Fruit fly (Drosophila melanogaster) whole organism, prepupa: ENCODE measurements around the gene Rev1.

Experiments used
- CG10631 ChIP-seq: fragments of 200-800 bp; sonication (Bioruptor generic); optimal IDR thresholded peaks from 2 replicates; lab custom pipeline; 2016; ENCODE audit warnings: missing biosample characterization, missing genetic modification characterization
- CG10669 ChIP-seq: fragments of 200-800 bp; sonication (Bioruptor generic); optimal IDR thresholded peaks from 3 replicates; lab custom pipeline; 2018; ENCODE audit warnings: missing biosample characterization, mild to moderate bottlenecking, missing genetic modification characterization, moderate library complexity
- CG11762 ChIP-seq: fragments of 200-800 bp; sonication (Bioruptor generic); optimal IDR thresholded peaks from 3 replicates; lab custom pipeline; 2016; ENCODE audit warnings: missing biosample characterization, missing genetic modification characterization; ENCODE audit not compliant: insufficient read depth
- CG11902 ChIP-seq: fragments of 200-800 bp; sonication (Bioruptor generic); optimal IDR thresholded peaks from 3 replicates; lab custom pipeline; 2016; ENCODE audit warnings: missing biosample characterization, missing genetic modification characterization
- CG16779 ChIP-seq: fragments of 200-800 bp; sonication (Bioruptor generic); optimal IDR thresholded peaks from 3 replicates; lab custom pipeline; 2017; ENCODE audit warnings: missing biosample characterization, mild to moderate bottlenecking, missing genetic modification characterization
- CG3032 ChIP-seq: fragments of 200-800 bp; optimal IDR thresholded peaks from 2 replicates; lab custom pipeline; 2019; ENCODE audit warnings: missing biosample characterization, mild to moderate bottlenecking, missing genetic modification characterization, moderate library complexity
- CG32006 ChIP-seq: fragments of 200-800 bp; sonication (Bioruptor generic); optimal IDR thresholded peaks from 3 replicates; lab custom pipeline; 2017; ENCODE audit warnings: missing biosample characterization, mild to moderate bottlenecking, missing genetic modification characterization
- CG3919 ChIP-seq: fragments of 200-800 bp; sonication (Bioruptor generic); optimal IDR thresholded peaks from 3 replicates; lab custom pipeline; 2016; ENCODE audit warnings: missing biosample characterization, missing genetic modification characterization
- CG6276 ChIP-seq: fragments of 200-800 bp; sonication (Bioruptor generic); optimal IDR thresholded peaks from 2 replicates; lab custom pipeline; 2017; ENCODE audit warnings: missing biosample characterization, mild to moderate bottlenecking, missing genetic modification characterization
- CG6792 ChIP-seq: fragments of 200-800 bp; sonication (Bioruptor generic); optimal IDR thresholded peaks from 3 replicates; lab custom pipeline; 2016; ENCODE audit warnings: missing biosample characterization, missing genetic modification characterization
- CG8119 ChIP-seq: fragments of 200-800 bp; sonication (Bioruptor generic); IDR thresholded peaks from 3 replicates; pipeline ENCODE4 v1.3.6; 2022; ENCODE audit warnings: missing biosample characterization, missing genetic modification characterization
- CG8319 ChIP-seq: fragments of 200-800 bp; sonication (Bioruptor generic); optimal IDR thresholded peaks from 3 replicates; lab custom pipeline; 2016; ENCODE audit warnings: missing biosample characterization, missing genetic modification characterization
- CG9139 ChIP-seq: fragments of 200-800 bp; sonication (Bioruptor generic); optimal IDR thresholded peaks from 3 replicates; lab custom pipeline; 2017; ENCODE audit warnings: missing biosample characterization, mild to moderate bottlenecking, missing genetic modification characterization
- Eip78C ChIP-seq: fragments of 200-800 bp; sonication (Bioruptor generic); peaks from one replicate; lab custom pipeline; 2016; ENCODE audit warnings: missing biosample characterization, missing genetic modification characterization
- Eip93F ChIP-seq: fragments of 200-800 bp; sonication (Bioruptor generic); optimal IDR thresholded peaks from 2 replicates; lab custom pipeline; 2016; ENCODE audit warnings: missing biosample characterization, mild to moderate bottlenecking, missing genetic modification characterization
- Ets21C ChIP-seq: fragments of 200-800 bp; sonication (Bioruptor generic); optimal IDR thresholded peaks from 3 replicates; lab custom pipeline; 2016; ENCODE audit warnings: missing biosample characterization, missing genetic modification characterization
- Gug ChIP-seq: fragments of 200-800 bp; sonication (Bioruptor generic); IDR thresholded peaks from 2 replicates; pipeline ENCODE4 v1.3.6; 2022; ENCODE audit warnings: missing biosample characterization, missing genetic modification characterization
- Hr39 ChIP-seq: fragments of 200-800 bp; sonication (Bioruptor generic); optimal IDR thresholded peaks from 2 replicates; lab custom pipeline; 2016; ENCODE audit warnings: missing biosample characterization, missing genetic modification characterization
- Hr4 ChIP-seq: fragments of 200-800 bp; sonication (Bioruptor generic); optimal IDR thresholded peaks from 3 replicates; lab custom pipeline; 2016; ENCODE audit warnings: missing biosample characterization, missing genetic modification characterization
- Lpt ChIP-seq: fragments of 200-800 bp; sonication (Bioruptor generic); optimal IDR thresholded peaks from 3 replicates; lab custom pipeline; 2016; ENCODE audit warnings: missing biosample characterization, missing genetic modification characterization
- Met ChIP-seq: fragments of 200-800 bp; sonication (Bioruptor generic); optimal IDR thresholded peaks from 3 replicates; lab custom pipeline; 2016; ENCODE audit warnings: missing biosample characterization, missing genetic modification characterization
- OdsH ChIP-seq: fragments of 200-800 bp; sonication (Bioruptor generic); optimal IDR thresholded peaks from 3 replicates; lab custom pipeline; 2016; ENCODE audit warnings: missing biosample characterization, missing genetic modification characterization
- Smox ChIP-seq: fragments of 200-800 bp; sonication (Bioruptor generic); optimal IDR thresholded peaks from 3 replicates; lab custom pipeline; 2016; ENCODE audit warnings: missing biosample characterization, missing genetic modification characterization
- Sox102F ChIP-seq: fragments of 200-800 bp; sonication (Bioruptor generic); optimal IDR thresholded peaks from 2 replicates; lab custom pipeline; 2016; ENCODE audit warnings: missing biosample characterization, mild to moderate bottlenecking, missing genetic modification characterization
- Sox14 ChIP-seq: fragments of 200-800 bp; sonication (Bioruptor generic); optimal IDR thresholded peaks from 3 replicates; lab custom pipeline; 2016; ENCODE audit warnings: missing biosample characterization, missing genetic modification characterization
- acj6 ChIP-seq: fragments of 200-800 bp; sonication (Bioruptor generic); optimal IDR thresholded peaks from 3 replicates; lab custom pipeline; 2016; ENCODE audit warnings: missing biosample characterization, missing genetic modification characterization
- dsx ChIP-seq: fragments of 200-800 bp; optimal IDR thresholded peaks from 3 replicates; lab custom pipeline; 2019; ENCODE audit warnings: missing biosample characterization, mild to moderate bottlenecking, missing genetic modification characterization, moderate library complexity; ENCODE audit not compliant: poor library complexity, severe bottlenecking
- eg ChIP-seq: fragments of 200-800 bp; sonication (Bioruptor generic); IDR thresholded peaks from 3 replicates; pipeline ENCODE4 v1.3.6; 2022; ENCODE audit warnings: missing biosample characterization, missing genetic modification characterization
- esn ChIP-seq: fragments of 200-800 bp; sonication (Bioruptor generic); optimal IDR thresholded peaks from 2 replicates; lab custom pipeline; 2016; ENCODE audit warnings: missing biosample characterization, mild to moderate bottlenecking, missing genetic modification characterization, moderate library complexity
- fd59A ChIP-seq: fragments of 200-800 bp; sonication (Bioruptor generic); optimal IDR thresholded peaks from 2 replicates; lab custom pipeline; 2017; ENCODE audit warnings: missing biosample characterization, mild to moderate bottlenecking, missing genetic modification characterization, missing genetic modification reagents
- fkh ChIP-seq: fragments of 200-800 bp; sonication (Bioruptor generic); optimal IDR thresholded peaks from 3 replicates; lab custom pipeline; 2017; ENCODE audit warnings: missing biosample characterization, mild to moderate bottlenecking, missing genetic modification characterization, moderate library complexity
- lz ChIP-seq: fragments of 200-800 bp; sonication (Bioruptor generic); optimal IDR thresholded peaks from 3 replicates; lab custom pipeline; 2016; ENCODE audit warnings: missing biosample characterization, missing genetic modification characterization
- net ChIP-seq: fragments of 200-800 bp; sonication (Bioruptor generic); optimal IDR thresholded peaks from 3 replicates; lab custom pipeline; 2016; ENCODE audit warnings: missing biosample characterization, missing genetic modification characterization
- pdm3 ChIP-seq: fragments of 200-800 bp; sonication (Bioruptor generic); optimal IDR thresholded peaks from 3 replicates; lab custom pipeline; 2016; ENCODE audit warnings: missing biosample characterization, missing genetic modification characterization
- spab ChIP-seq: fragments of 200-800 bp; sonication (Bioruptor generic); optimal IDR thresholded peaks from 2 replicates; lab custom pipeline; 2017; ENCODE audit warnings: missing biosample characterization, mild to moderate bottlenecking, missing genetic modification characterization, missing genetic modification reagents
- ss ChIP-seq, 2 experiments: fragments of 200-800 bp; sonication (Bioruptor generic); optimal IDR thresholded peaks; 2 replicates in 1 of 2; 3 replicates in 1 of 2; lab custom pipeline; 2017 to 2018; ENCODE audit warnings: mild to moderate bottlenecking in 2 of 2, missing biosample characterization in 2 of 2, missing genetic modification characterization in 2 of 2, moderate library complexity in 1 of 2
- topi ChIP-seq: fragments of 200-800 bp; sonication (Bioruptor generic); optimal IDR thresholded peaks from 3 replicates; lab custom pipeline; 2016; ENCODE audit warnings: missing biosample characterization, missing genetic modification characterization
- vri ChIP-seq: fragments of 200-800 bp; sonication (Bioruptor generic); optimal IDR thresholded peaks from 3 replicates; lab custom pipeline; 2016; ENCODE audit warnings: missing biosample characterization, mild to moderate bottlenecking, missing genetic modification characterization

Gene Rev1

DNA sequence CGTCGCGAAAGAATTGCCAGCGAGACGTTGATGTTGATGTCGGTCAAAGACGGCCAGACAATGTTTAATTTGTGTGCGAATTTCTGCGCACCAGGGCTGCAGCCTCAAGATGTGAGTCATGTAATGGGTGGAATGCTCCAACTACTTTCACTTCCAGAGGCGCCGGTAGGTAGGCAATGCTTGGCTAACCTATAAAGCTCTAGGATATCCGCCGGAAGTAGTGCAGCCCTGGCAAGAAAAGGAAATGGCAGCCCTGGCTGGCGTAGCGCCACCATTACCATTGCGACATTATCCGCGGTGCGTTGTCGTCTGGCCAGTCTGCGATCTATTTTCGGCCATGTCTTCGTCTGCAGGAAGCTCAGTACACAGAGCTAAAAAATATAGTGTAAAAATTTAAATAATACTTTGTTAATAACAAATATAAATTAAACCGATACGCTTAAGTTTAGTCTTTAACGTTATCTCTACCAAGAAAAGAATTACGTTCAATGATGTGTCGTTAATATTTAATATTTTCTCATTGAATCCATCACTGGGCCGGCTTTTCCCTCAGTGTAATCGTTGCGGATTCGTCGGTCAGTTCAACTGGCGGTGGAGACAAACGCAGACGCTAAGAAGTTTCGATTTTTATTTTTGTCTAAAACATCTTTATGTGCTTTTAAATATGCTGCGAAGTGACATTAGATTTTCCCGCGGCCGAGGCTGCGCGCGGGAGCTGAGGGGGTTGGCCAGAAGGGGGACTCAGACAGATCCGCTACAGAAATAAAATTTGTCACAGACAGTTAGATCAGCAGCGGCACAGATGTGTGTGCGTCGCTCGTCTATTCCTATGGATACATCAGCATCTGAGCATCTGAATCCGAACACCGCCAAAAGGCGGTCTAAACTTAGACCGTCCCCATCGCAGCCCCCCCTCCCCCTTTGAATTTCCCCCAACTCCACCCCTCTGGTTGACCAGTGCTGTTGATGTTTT, 42.2 kb upstream of the Rev1 start (continued):
- TF ChIP-seq Hr4 (GFP tag; lab: Kevin White, UChicago) (peak; percentile 87), lz (GFP tag; lab: Kevin White, UChicago) (peak; percentile 39), CG6792 (GFP tag; lab: Kevin White, UChicago) (peak; percentile 47), net (peak; percentile 80), ss (GFP tag; optimal IDR thresholded peaks at IDR 0.05; lab: Kevin White, UChicago) (peak; percentile 44 to 64), Smox (GFP tag; lab: Kevin White, UChicago) (peak; percentile 47), CG3032 (tag; lab: Kevin White, UChicago) (peak; percentile 44), CG8119 (GFP tag; lab: Robert Waterston, UW) (peak; percentile 85; the same call in 2 of the 3 replicates), CG8319 (peak; percentile 0), CG32006 (GFP tag; lab: Kevin White, UChicago) (peak; percentile 86), CG16779 (tag; lab: Kevin White, UChicago) (peak; percentile 65), CG11902 (GFP tag; lab: Kevin White, UChicago) (no peak), OdsH (GFP tag; lab: Kevin White, UChicago) (peak; percentile 76), CG6276 (peak; percentile 89), Sox102F (GFP tag; lab: Kevin White, UChicago) (peak; percentile 60), fkh (GFP tag; lab: Kevin White, UChicago) (peak; percentile 25), Gug (GFP tag; lab: Robert Waterston, UW) (peak; percentile 78), CG9139 (GFP tag; lab: Kevin White, UChicago) (peak; percentile 56), CG11762 (GFP tag; lab: Kevin White, UChicago) (peak; percentile 39), CG3919 (GFP tag; lab: Kevin White, UChicago) (peak; percentile 80), esn (GFP tag; lab: Kevin White, UChicago) (peak; percentile 49), pdm3 (GFP tag; lab: Kevin White, UChicago) (peak; percentile 69), CG10631 (GFP tag; lab: Kevin White, UChicago) (peak; percentile 52), Met (GFP tag; lab: Kevin White, UChicago) (peak; percentile 65), Lpt (GFP tag; lab: Kevin White, UChicago) (peak; percentile 72), Eip78C (peak; percentile 87), Eip93F (GFP tag; lab: Kevin White, UChicago) (no peak), vri (GFP tag; lab: Kevin White, UChicago) (peak; percentile 35), Hr39 (peak; percentile 62), topi (GFP tag; lab: Kevin White, UChicago) (peak; percentile 48), CG10669 (GFP tag; lab: Kevin White, UChicago) (peak; percentile 37), eg (GFP tag; lab: Robert Waterston, UW) (peak; percentile 96), spab (GFP tag; lab: Kevin White, UChicago) (peak; percentile 34), dsx (GFP tag; lab: Kevin White, UChicago) (peak; percentile 41), acj6 (GFP tag; lab: Kevin White, UChicago) (peak; percentile 58), Ets21C (GFP tag; lab: Kevin White, UChicago) (no peak), Sox14 (peak; percentile 57), fd59A (peak; percentile 33)
